Worm (Caenorhabditis elegans) whole organism, L1 larva: ENCODE measurements around the gene prx-19.

Experiments
- C16A3.4 ChIP-seq: fragments of 150-350 bp; optimal IDR thresholded peaks from 2 replicates; lab custom pipeline; 2014; ENCODE audit warnings: missing biosample characterization, missing genetic modification characterization
- C34B4.2 ChIP-seq: sonication (generic microtip); optimal IDR thresholded peaks from 2 replicates; lab custom pipeline; 2017; ENCODE audit warnings: mild to moderate bottlenecking, missing genetic modification characterization, missing compliant biosample characterization
- ama-1 ChIP-seq: fragments of 150-350 bp; optimal IDR thresholded peaks from 2 replicates; lab custom pipeline; 2014
- blmp-1 ChIP-seq: fragments of 150-350 bp; optimal IDR thresholded peaks from 2 replicates; lab custom pipeline; 2014; ENCODE audit warnings: missing biosample characterization, missing genetic modification characterization
- ceh-8 ChIP-seq: fragments of 200-800 bp; sonication (Bioruptor generic); optimal IDR thresholded peaks from 2 replicates; lab custom pipeline; 2018; ENCODE audit warnings: mild to moderate bottlenecking, missing genetic modification characterization, moderate library complexity, missing compliant biosample characterization
- ceh-82 ChIP-seq, 3 experiments: fragments of 150-350 bp in 1 of 3; sonication (generic microtip) in 2 of 3; optimal IDR thresholded peaks; 2 replicates each; lab custom pipeline; 2014 to 2017; ENCODE audit warnings: missing biosample characterization in 3 of 3, missing genetic modification characterization in 3 of 3
- ceh-90 ChIP-seq: sonication (generic microtip); optimal IDR thresholded peaks from 2 replicates; lab custom pipeline; 2016; ENCODE audit warnings: missing genetic modification characterization, missing compliant biosample characterization
- ces-1 ChIP-seq: fragments of 150-350 bp; optimal IDR thresholded peaks from 2 replicates; lab custom pipeline; 2014; ENCODE audit warnings: missing biosample characterization, missing genetic modification reagents, missing genetic modification characterization
- dpl-1 ChIP-seq, 3 experiments: fragments of 150-350 bp in 2 of 3; sonication (generic microtip) in 1 of 3; optimal IDR thresholded peaks; 2 replicates each; lab custom pipeline; 2014 to 2017; ENCODE audit warnings: missing biosample characterization in 3 of 3, missing genetic modification characterization in 3 of 3, missing genetic modification reagents in 3 of 3
- dsc-1 ChIP-seq: sonication (generic microtip); optimal IDR thresholded peaks from 2 replicates; lab custom pipeline; 2016; ENCODE audit warnings: mild to moderate bottlenecking, missing genetic modification characterization, missing compliant biosample characterization
- efl-1 ChIP-seq, 4 experiments: fragments of 150-350 bp; optimal IDR thresholded peaks in 3 of 4; peaks in 1 of 4; 1 replicate in 1 of 4; 2 replicates in 3 of 4; lab custom pipeline; 2014; ENCODE audit warnings: missing biosample characterization in 2 of 4, missing genetic modification characterization in 2 of 4, missing genetic modification reagents in 2 of 4
- egl-13 ChIP-seq: sonication (generic microtip); optimal IDR thresholded peaks from 2 replicates; lab custom pipeline; 2016; ENCODE audit warnings: missing genotype, missing genetic modification reagents, missing genetic modification characterization, missing compliant biosample characterization
- egl-27 ChIP-seq, 2 experiments: fragments of 150-350 bp in 1 of 2; sonication (generic microtip); optimal IDR thresholded peaks; 3 replicates each; lab custom pipeline; 2017 to 2018; ENCODE audit warnings: missing biosample characterization in 2 of 2, missing genetic modification characterization in 2 of 2, missing genetic modification reagents in 2 of 2
- elt-2 ChIP-seq: sonication (generic microtip); optimal IDR thresholded peaks from 2 replicates; lab custom pipeline; 2016; ENCODE audit warnings: missing genetic modification characterization, mild to moderate bottlenecking, inconsistent platforms, missing compliant biosample characterization, missing genetic modification reagents
- elt-3 ChIP-seq, 6 experiments: fragments of 150-350 bp in 1 of 6; sonication (generic microtip); optimal IDR thresholded peaks; 2 replicates each; lab custom pipeline; 2017 to 2018; ENCODE audit warnings: missing biosample characterization in 6 of 6, missing genetic modification characterization in 6 of 6, inconsistent platforms in 1 of 6
- fkh-10 ChIP-seq: sonication (generic microtip); optimal IDR thresholded peaks from 2 replicates; lab custom pipeline; 2017; ENCODE audit warnings: missing biosample characterization, missing genetic modification reagents, missing genetic modification characterization
- fkh-8 ChIP-seq: sonication (generic microtip); optimal IDR thresholded peaks from 2 replicates; lab custom pipeline; 2016; ENCODE audit warnings: mild to moderate bottlenecking, missing genetic modification characterization, missing compliant biosample characterization
- fos-1 ChIP-seq: fragments of 150-350 bp; optimal IDR thresholded peaks from 2 replicates; lab custom pipeline; 2014; ENCODE audit warnings: missing biosample characterization, missing genetic modification characterization
- hlh-4 ChIP-seq: sonication (generic microtip); optimal IDR thresholded peaks from 2 replicates; lab custom pipeline; 2016; ENCODE audit warnings: mild to moderate bottlenecking, missing genetic modification characterization, missing compliant biosample characterization
- jun-1 ChIP-seq: fragments of 150-350 bp; optimal IDR thresholded peaks from 2 replicates; lab custom pipeline; 2014; ENCODE audit warnings: missing biosample characterization, missing genetic modification reagents, missing genetic modification characterization
- lin-14 ChIP-seq: fragments of 200-800 bp; sonication (Bioruptor generic); optimal IDR thresholded peaks from 2 replicates; lab custom pipeline; 2018; ENCODE audit warnings: mild to moderate bottlenecking, missing genetic modification characterization, moderate library complexity, missing compliant biosample characterization
- lin-15B ChIP-seq: fragments of 150-350 bp; sonication (generic microtip); optimal IDR thresholded peaks from 3 replicates; lab custom pipeline; 2014; ENCODE audit warnings: missing biosample characterization, missing genetic modification characterization
- lin-35 ChIP-seq, 2 experiments: fragments of 150-350 bp; optimal IDR thresholded peaks; 2 replicates each; lab custom pipeline; 2014; ENCODE audit warnings: missing biosample characterization in 2 of 2, missing genetic modification characterization in 2 of 2, missing genetic modification reagents in 2 of 2
- lsy-2 ChIP-seq, 2 experiments: fragments of 150-350 bp; optimal IDR thresholded peaks; 2 replicates each; lab custom pipeline; 2014; ENCODE audit warnings: missing biosample characterization in 2 of 2, missing genetic modification characterization in 2 of 2
- mdl-1 ChIP-seq, 2 experiments: fragments of 150-350 bp; optimal IDR thresholded peaks; 2 replicates each; lab custom pipeline; 2014 to 2017; ENCODE audit warnings: missing biosample characterization in 2 of 2, missing genetic modification characterization in 2 of 2, inconsistent platforms in 1 of 2
- mef-2 ChIP-seq: fragments of 150-350 bp; optimal IDR thresholded peaks from 2 replicates; lab custom pipeline; 2014; ENCODE audit warnings: missing biosample characterization, missing genetic modification characterization
- mep-1 ChIP-seq: fragments of 150-350 bp; optimal IDR thresholded peaks from 2 replicates; lab custom pipeline; 2014; ENCODE audit warnings: missing biosample characterization, missing genetic modification characterization
- nhr-11 ChIP-seq: fragments of 150-350 bp; optimal IDR thresholded peaks from 2 replicates; lab custom pipeline; 2014; ENCODE audit warnings: missing biosample characterization, missing genetic modification characterization
- nhr-12 ChIP-seq: sonication (generic microtip); optimal IDR thresholded peaks from 2 replicates; lab custom pipeline; 2017; ENCODE audit warnings: missing biosample characterization, missing genetic modification characterization
- nhr-20 ChIP-seq: sonication (generic microtip); optimal IDR thresholded peaks from 2 replicates; lab custom pipeline; 2016; ENCODE audit warnings: mild to moderate bottlenecking, missing genetic modification characterization, missing compliant biosample characterization
- nhr-28 ChIP-seq: fragments of 150-350 bp; optimal IDR thresholded peaks from 2 replicates; lab custom pipeline; 2014; ENCODE audit warnings: missing biosample characterization, missing genetic modification characterization
- nhr-47 ChIP-seq: sonication (generic microtip); optimal IDR thresholded peaks from 2 replicates; lab custom pipeline; 2016; ENCODE audit warnings: mild to moderate bottlenecking, missing genetic modification characterization, moderate library complexity, missing compliant biosample characterization
- nhr-71 ChIP-seq: sonication (generic microtip); optimal IDR thresholded peaks from 2 replicates; lab custom pipeline; 2016; ENCODE audit warnings: mild to moderate bottlenecking, missing genetic modification characterization, moderate library complexity, missing compliant biosample characterization
- nhr-77 ChIP-seq: fragments of 150-350 bp; optimal IDR thresholded peaks from 2 replicates; lab custom pipeline; 2014; ENCODE audit warnings: missing biosample characterization, missing genetic modification characterization
- nhr-85 ChIP-seq: sonication (generic microtip); peaks from one replicate; lab custom pipeline; 2016; ENCODE audit warnings: missing genetic modification characterization, inconsistent platforms, missing compliant biosample characterization
- nhr-90 ChIP-seq: sonication (generic microtip); optimal IDR thresholded peaks from 2 replicates; lab custom pipeline; 2016; ENCODE audit warnings: mild to moderate bottlenecking, missing genetic modification characterization, missing compliant biosample characterization; ENCODE audit not compliant: poor library complexity
- snu-23 ChIP-seq: sonication (generic microtip); optimal IDR thresholded peaks from 2 replicates; lab custom pipeline; 2016; ENCODE audit warnings: missing genetic modification characterization, missing compliant biosample characterization
- sox-4 ChIP-seq: sonication (generic microtip); optimal IDR thresholded peaks from 2 replicates; lab custom pipeline; 2016; ENCODE audit warnings: missing genetic modification characterization, missing compliant biosample characterization
- swsn-7 ChIP-seq: sonication (generic microtip); optimal IDR thresholded peaks from 2 replicates; lab custom pipeline; 2016; ENCODE audit warnings: missing genetic modification characterization, missing compliant biosample characterization
- tbx-2 ChIP-seq: sonication (generic microtip); optimal IDR thresholded peaks from 2 replicates; lab custom pipeline; 2016; ENCODE audit warnings: missing genetic modification characterization, missing compliant biosample characterization
- tlp-1 ChIP-seq: fragments of 150-350 bp; optimal IDR thresholded peaks from 2 replicates; lab custom pipeline; 2014; ENCODE audit warnings: missing biosample characterization, missing genetic modification characterization
- unc-130 ChIP-seq: fragments of 150-350 bp; optimal IDR thresholded peaks from 2 replicates; lab custom pipeline; 2017; ENCODE audit warnings: missing biosample characterization, missing genetic modification characterization, inconsistent platforms
- unc-30 ChIP-seq: sonication (generic microtip); optimal IDR thresholded peaks from 2 replicates; lab custom pipeline; 2017; ENCODE audit warnings: missing biosample characterization, missing genetic modification characterization
- unc-62 ChIP-seq: fragments of 150-350 bp; optimal IDR thresholded peaks from 2 replicates; lab custom pipeline; 2014; ENCODE audit warnings: missing biosample characterization, missing genetic modification reagents, missing genetic modification characterization
- unc-86 ChIP-seq: sonication (generic microtip); optimal IDR thresholded peaks from 2 replicates; lab custom pipeline; 2016; ENCODE audit warnings: missing genetic modification characterization, missing compliant biosample characterization
- unc-98 ChIP-seq: fragments of 200-800 bp; sonication (Bioruptor generic); IDR thresholded peaks from 2 replicates; pipeline ENCODE4 v1.3.6; 2022; ENCODE audit warnings: missing genetic modification characterization, missing compliant biosample characterization
- xbp-1 ChIP-seq: sonication (generic microtip); optimal IDR thresholded peaks from 2 replicates; lab custom pipeline; 2016; ENCODE audit warnings: missing genetic modification characterization, missing compliant biosample characterization
- zip-4 ChIP-seq: fragments of 200-800 bp; sonication (Bioruptor generic); optimal IDR thresholded peaks from 2 replicates; lab custom pipeline; 2018; ENCODE audit warnings: mild to moderate bottlenecking, missing genetic modification characterization, moderate library complexity, missing compliant biosample characterization
- ztf-11 ChIP-seq, 2 experiments: sonication (generic microtip); optimal IDR thresholded peaks; 2 replicates each; lab custom pipeline; 2016 to 2017; ENCODE audit warnings: missing genetic modification characterization in 2 of 2, missing biosample characterization in 1 of 2, missing compliant biosample characterization in 1 of 2
- ztf-4 ChIP-seq: fragments of 150-350 bp; optimal IDR thresholded peaks from 2 replicates; lab custom pipeline; 2014; ENCODE audit warnings: missing biosample characterization, missing genetic modification characterization

The prx-19 gene

ce11 chrIII:8784500-8784899, 24.6 kb downstream of the prx-19 start:
- no peak for TF ChIP-seq nhr-28
- TF ChIP-seq nhr-71 = peak; percentile 42
- peak; percentile 31 for TF ChIP-seq unc-86 (tag; lab: Kevin White, UChicago)
- TF ChIP-seq ama-1 (lab: Kevin White, UChicago) = no peak
- no peak for TF ChIP-seq ztf-4 (tag; lab: Kevin White, UChicago)
- TF ChIP-seq nhr-77 (tag; lab: Kevin White, UChicago) = no peak
- no peak for TF ChIP-seq ztf-11 (tag; optimal IDR thresholded peaks at IDR 0.05; lab: Kevin White, UChicago)
- TF ChIP-seq elt-3 (tag; optimal IDR thresholded peaks at IDR 0.05; lab: Kevin White, UChicago) = no peak
- no peak for TF ChIP-seq unc-98 (GFP tag; lab: Robert Waterston, UW)
- peak in 1 of 3 experiments; percentile 8 for TF ChIP-seq ceh-82 (tag; optimal IDR thresholded peaks at IDR 0.05; lab: Kevin White, UChicago)
- peak; percentile 52 for TF ChIP-seq fkh-10 (GFP tag; lab: Kevin White, UChicago)
- TF ChIP-seq tlp-1 (tag; lab: Kevin White, UChicago) = no peak
- no peak for TF ChIP-seq C16A3.4 (tag; lab: Kevin White, UChicago)
- no peak for TF ChIP-seq egl-27 (tag; optimal IDR thresholded peaks at IDR 0.05; lab: Kevin White, UChicago)
- peak; percentile 70 for TF ChIP-seq lin-14
- TF ChIP-seq mdl-1 (tag; optimal IDR thresholded peaks at IDR 0.05; lab: Kevin White, UChicago) = no peak
- TF ChIP-seq unc-62 (GFP tag; lab: Kevin White, UChicago) = no peak
- TF ChIP-seq ceh-8 (GFP tag; lab: Kevin White, UChicago) = no peak
- TF ChIP-seq nhr-11 (tag; lab: Kevin White, UChicago) = no peak
- TF ChIP-seq mep-1 (tag; lab: Kevin White, UChicago) = no peak
- no peak for TF ChIP-seq nhr-85
- TF ChIP-seq dsc-1 = no peak
- no peak for TF ChIP-seq unc-30 (tag; lab: Kevin White, UChicago)
- TF ChIP-seq nhr-47 (tag; lab: Kevin White, UChicago) = no peak
- TF ChIP-seq egl-13 = peak; percentile 41
- TF ChIP-seq nhr-12 (tag; lab: Kevin White, UChicago) = no peak
- TF ChIP-seq dpl-1 (GFP tag; optimal IDR thresholded peaks at IDR 0.05; lab: Kevin White, UChicago) = no peak
- TF ChIP-seq xbp-1 (tag; lab: Kevin White, UChicago) = no peak
- no peak for TF ChIP-seq mef-2

DNA sequence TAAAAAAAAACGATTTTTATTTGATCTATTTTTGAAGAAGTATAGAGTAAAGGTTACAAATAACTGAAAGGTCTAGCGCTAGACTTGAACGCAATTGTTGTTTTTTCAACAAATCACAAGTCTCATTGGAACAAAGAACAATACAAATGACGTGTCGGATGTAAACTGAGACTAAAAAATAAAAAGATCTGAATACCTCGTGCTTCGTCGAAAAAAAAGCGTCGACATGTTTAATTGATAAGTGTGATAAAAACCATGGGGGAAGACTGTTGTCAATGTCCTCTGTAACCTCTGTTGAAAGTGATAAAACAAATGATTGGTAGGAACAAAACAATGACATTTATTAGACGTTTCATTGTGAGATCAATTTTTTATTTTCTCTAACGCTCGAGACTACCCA, 26.4 kb downstream of the prx-19 start:
- TF ChIP-seq swsn-7 (tag; lab: Kevin White, UChicago) (no peak), fos-1 (tag; lab: Kevin White, UChicago) (no peak), nhr-11 (tag; lab: Kevin White, UChicago) (no peak), hlh-4 (no peak), nhr-77 (tag; lab: Kevin White, UChicago) (no peak), mdl-1 (tag; optimal IDR thresholded peaks at IDR 0.05; lab: Kevin White, UChicago) (peak in 1 of 2 experiments; percentile 14), nhr-90 (tag; lab: Kevin White, UChicago) (peak; percentile 2), elt-3 (tag; optimal IDR thresholded peaks at IDR 0.05; lab: Kevin White, UChicago) (peak in 1 of 6 experiments; percentile 77), lsy-2 (tag; optimal IDR thresholded peaks at IDR 0.05; lab: Kevin White, UChicago) (no peak), C34B4.2 (tag; lab: Kevin White, UChicago) (no peak), unc-130 (tag; lab: Kevin White, UChicago) (peak; percentile 50), lin-35 (GFP tag; optimal IDR thresholded peaks at IDR 0.05; lab: Kevin White, UChicago) (peak in 1 of 2 experiments; percentile 65), elt-2 (peak; percentile 29), ces-1 (GFP tag; lab: Kevin White, UChicago) (no peak), nhr-85 (peak; percentile 56), jun-1 (tag; lab: Kevin White, UChicago) (no peak), xbp-1 (tag; lab: Kevin White, UChicago) (no peak), sox-4 (tag; lab: Kevin White, UChicago) (no peak), tbx-2 (tag; lab: Kevin White, UChicago) (no peak), tlp-1 (tag; lab: Kevin White, UChicago) (no peak), unc-86 (tag; lab: Kevin White, UChicago) (no peak), dsc-1 (no peak), mep-1 (tag; lab: Kevin White, UChicago) (no peak), efl-1 (optimal IDR thresholded peaks at IDR 0.05; lab: Kevin White, UChicago) (no peak), efl-1 (GFP tag; optimal IDR thresholded peaks at IDR 0.05 in 1 of 2; lab: Kevin White, UChicago) (peak in 1 of 2 experiments; percentile 19), nhr-71 (peak; percentile 51), lin-15B (tag; lab: Kevin White, UChicago) (no peak), unc-98 (GFP tag; lab: Robert Waterston, UW) (no peak), nhr-20 (tag; lab: Kevin White, UChicago) (peak; percentile 68), snu-23 (GFP tag; lab: Kevin White, UChicago) (peak; percentile 30), ceh-90 (tag; lab: Kevin White, UChicago) (no peak), lin-14 (peak; percentile 45), zip-4 (no peak), fkh-8 (tag; lab: Kevin White, UChicago) (no peak), blmp-1 (tag; lab: Kevin White, UChicago) (peak; percentile 10)
